Worm (Caenorhabditis elegans) whole organism, L2 larva: ENCODE data around the gene ceh-76.

Experiments used
- C34F6.9 ChIP-seq: fragments of 150-350 bp; optimal IDR thresholded peaks from 2 replicates; lab custom pipeline; 2014; ENCODE audit warnings: missing biosample characterization, missing genetic modification characterization
- F13H6.1 ChIP-seq: sonication (generic microtip); optimal IDR thresholded peaks from 2 replicates; lab custom pipeline; 2016; ENCODE audit warnings: missing genetic modification characterization, missing compliant biosample characterization
- alr-1 ChIP-seq: fragments of 150-350 bp; optimal IDR thresholded peaks from 2 replicates; lab custom pipeline; 2014; ENCODE audit warnings: missing biosample characterization, missing genetic modification characterization
- aly-2 ChIP-seq: fragments of 150-350 bp; optimal IDR thresholded peaks from 2 replicates; lab custom pipeline; 2014; ENCODE audit warnings: missing biosample characterization, missing genetic modification characterization
- ama-1 ChIP-seq: fragments of 150-350 bp; optimal IDR thresholded peaks from 2 replicates; lab custom pipeline; 2018; ENCODE audit warnings: inconsistent platforms
- blmp-1 ChIP-seq: sonication (generic microtip); optimal IDR thresholded peaks from 2 replicates; lab custom pipeline; 2017; ENCODE audit warnings: missing genetic modification characterization, mild to moderate bottlenecking, missing compliant biosample characterization, antibody characterized with exemption, moderate library complexity; ENCODE audit not compliant: insufficient read depth
- ceh-16 ChIP-seq: fragments of 150-350 bp; optimal IDR thresholded peaks from 2 replicates; lab custom pipeline; 2014; ENCODE audit warnings: missing biosample characterization, missing genetic modification characterization
- dmd-4 ChIP-seq: sonication (generic microtip); optimal IDR thresholded peaks from 2 replicates; lab custom pipeline; 2017; ENCODE audit warnings: missing biosample characterization, missing genetic modification characterization
- egl-27 ChIP-seq: sonication (generic microtip); optimal IDR thresholded peaks from 3 replicates; lab custom pipeline; 2017; ENCODE audit warnings: missing biosample characterization, missing genetic modification reagents, missing genetic modification characterization
- elt-1 ChIP-seq: fragments of 150-350 bp; optimal IDR thresholded peaks from 2 replicates; lab custom pipeline; 2014; ENCODE audit warnings: missing biosample characterization, missing genetic modification characterization
- fos-1 ChIP-seq: fragments of 150-350 bp; optimal IDR thresholded peaks from 2 replicates; lab custom pipeline; 2014; ENCODE audit warnings: missing biosample characterization, missing genetic modification characterization
- gmeb-1 ChIP-seq: fragments of 150-350 bp; optimal IDR thresholded peaks from 2 replicates; lab custom pipeline; 2014; ENCODE audit warnings: missing biosample characterization, missing genetic modification characterization
- lin-11 ChIP-seq: fragments of 150-350 bp; sonication (generic microtip); optimal IDR thresholded peaks from 2 replicates; lab custom pipeline; 2014; ENCODE audit warnings: missing biosample characterization, missing genetic modification characterization, inconsistent platforms, mixed read lengths
- lin-39 ChIP-seq: fragments of 150-350 bp; optimal IDR thresholded peaks from 2 replicates; lab custom pipeline; 2014; ENCODE audit warnings: missing biosample characterization, missing genetic modification reagents, missing genetic modification characterization
- mab-5 ChIP-seq: fragments of 150-350 bp; optimal IDR thresholded peaks from 2 replicates; lab custom pipeline; 2014; ENCODE audit warnings: missing biosample characterization, missing genetic modification characterization
- nhr-11 ChIP-seq: fragments of 150-350 bp; optimal IDR thresholded peaks from 2 replicates; lab custom pipeline; 2014; ENCODE audit warnings: missing biosample characterization, missing genetic modification characterization
- nhr-12 ChIP-seq: fragments of 150-350 bp; optimal IDR thresholded peaks from 2 replicates; lab custom pipeline; 2014; ENCODE audit warnings: missing biosample characterization, missing genetic modification characterization
- nhr-129 ChIP-seq: fragments of 150-350 bp; optimal IDR thresholded peaks from 2 replicates; lab custom pipeline; 2014; ENCODE audit warnings: missing biosample characterization, missing genetic modification characterization
- nhr-21 ChIP-seq: fragments of 150-350 bp; optimal IDR thresholded peaks from 2 replicates; lab custom pipeline; 2014; ENCODE audit warnings: missing biosample characterization, missing genetic modification characterization
- nhr-237 ChIP-seq: fragments of 150-350 bp; optimal IDR thresholded peaks from 2 replicates; lab custom pipeline; 2014; ENCODE audit warnings: missing biosample characterization, missing genetic modification characterization
- nhr-25 ChIP-seq: fragments of 150-350 bp; sonication (generic microtip); optimal IDR thresholded peaks from 3 replicates; lab custom pipeline; 2014; ENCODE audit warnings: missing biosample characterization, missing genetic modification characterization
- nhr-6 ChIP-seq: fragments of 150-350 bp; optimal IDR thresholded peaks from 2 replicates; lab custom pipeline; 2014; ENCODE audit warnings: missing biosample characterization, missing genetic modification characterization
- nhr-77 ChIP-seq: fragments of 150-350 bp; optimal IDR thresholded peaks from 2 replicates; lab custom pipeline; 2014; ENCODE audit warnings: missing biosample characterization, missing genetic modification characterization
- sem-4 ChIP-seq: fragments of 150-350 bp; optimal IDR thresholded peaks from 2 replicates; lab custom pipeline; 2014; ENCODE audit warnings: missing biosample characterization, missing genetic modification reagents, missing genetic modification characterization
- sma-3 ChIP-seq: sonication (generic microtip); optimal IDR thresholded peaks from 2 replicates; lab custom pipeline; 2016; ENCODE audit warnings: missing genetic modification reagents, missing genetic modification characterization, missing compliant biosample characterization
- sma-9 ChIP-seq, 2 experiments: fragments of 150-350 bp in 1 of 2; sonication (generic microtip) in 1 of 2; optimal IDR thresholded peaks; 2 replicates each; lab custom pipeline; 2014 to 2016; ENCODE audit warnings: missing genetic modification characterization in 2 of 2, mild to moderate bottlenecking in 1 of 2, missing biosample characterization in 1 of 2, missing compliant biosample characterization in 1 of 2, missing genetic modification reagents in 1 of 2, moderate library complexity in 1 of 2
- unc-39 ChIP-seq: fragments of 150-350 bp; optimal IDR thresholded peaks from 2 replicates; lab custom pipeline; 2014; ENCODE audit warnings: missing biosample characterization, missing genetic modification characterization
- unc-55 ChIP-seq: fragments of 150-350 bp; sonication (generic microtip); optimal IDR thresholded peaks from 3 replicates; lab custom pipeline; 2014; ENCODE audit warnings: missing biosample characterization, missing genetic modification reagents, missing genetic modification characterization
- ztf-1 ChIP-seq: fragments of 200-800 bp; sonication (Bioruptor generic); conservative IDR thresholded peaks from 2 replicates; pipeline ENCODE4 v1.3.6; 2022; ENCODE audit warnings: missing genetic modification characterization, missing compliant biosample characterization
- ztf-4 ChIP-seq: fragments of 150-350 bp; optimal IDR thresholded peaks from 2 replicates; lab custom pipeline; 2014; ENCODE audit warnings: missing biosample characterization, missing genetic modification characterization

Gene ceh-76

DNA sequence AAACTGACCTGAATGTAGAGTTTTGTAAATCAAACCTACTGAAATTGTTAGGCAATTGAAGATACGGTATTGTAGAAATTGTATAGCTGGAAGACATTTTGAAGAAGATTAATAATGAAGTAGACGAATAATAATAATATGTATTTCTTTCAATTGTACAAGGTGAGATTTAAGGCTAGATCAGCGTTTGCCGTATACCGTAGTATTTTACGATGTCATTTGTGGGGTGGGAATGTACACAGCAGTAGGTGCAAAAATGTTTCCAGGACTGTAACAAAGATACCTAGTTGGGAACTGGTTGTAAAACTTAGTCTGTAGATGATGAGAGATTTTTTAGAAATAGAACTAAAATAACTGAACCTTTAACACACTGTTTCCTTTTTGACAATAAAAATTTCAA lies at the start of gene ceh-76:
TSS of gene ceh-76 (minus strand) at position 101 of the 400 bp plus-strand sequence.
- TF ChIP-seq elt-1 (tag; lab: Kevin White, UChicago), result no peak
- no peak for TF ChIP-seq nhr-6 (tag; lab: Kevin White, UChicago)
- no peak for TF ChIP-seq gmeb-1

DNA sequence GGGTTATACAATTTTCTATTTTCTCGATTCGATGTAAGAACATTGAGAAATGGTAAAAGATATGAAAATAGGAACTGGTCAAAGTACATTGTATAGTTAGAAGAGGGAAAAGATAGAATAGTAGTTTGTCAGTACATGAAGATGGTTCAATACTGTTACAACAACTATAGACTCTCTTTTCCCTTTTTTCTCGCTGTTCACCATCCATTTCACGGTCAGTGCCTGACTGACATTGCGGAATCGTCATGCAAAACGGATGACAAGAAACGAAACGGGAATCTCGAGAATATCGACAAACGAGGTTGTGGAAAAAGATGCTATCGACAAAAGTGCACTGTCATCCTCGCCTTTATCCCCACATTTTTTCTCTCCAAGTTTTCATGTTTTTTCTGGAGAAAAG lies 49.2 kb upstream of the ceh-76 start:
- TF ChIP-seq elt-1 (tag; lab: Kevin White, UChicago) (peak; percentile 9), nhr-129 (tag; lab: Kevin White, UChicago) (peak; percentile 38), nhr-21 (tag; lab: Kevin White, UChicago) (peak; percentile 11), sma-9 (GFP tag; optimal IDR thresholded peaks at IDR 0.05; lab: Kevin White, UChicago) (peak; percentile 44), sma-9 (tag; optimal IDR thresholded peaks at IDR 0.05; lab: Kevin White, UChicago) (no peak), blmp-1 (tag; lab: Kevin White, UChicago) (peak; percentile 56), unc-39 (tag; lab: Kevin White, UChicago) (no peak), mab-5 (tag; lab: Kevin White, UChicago) (no peak)

DNA sequence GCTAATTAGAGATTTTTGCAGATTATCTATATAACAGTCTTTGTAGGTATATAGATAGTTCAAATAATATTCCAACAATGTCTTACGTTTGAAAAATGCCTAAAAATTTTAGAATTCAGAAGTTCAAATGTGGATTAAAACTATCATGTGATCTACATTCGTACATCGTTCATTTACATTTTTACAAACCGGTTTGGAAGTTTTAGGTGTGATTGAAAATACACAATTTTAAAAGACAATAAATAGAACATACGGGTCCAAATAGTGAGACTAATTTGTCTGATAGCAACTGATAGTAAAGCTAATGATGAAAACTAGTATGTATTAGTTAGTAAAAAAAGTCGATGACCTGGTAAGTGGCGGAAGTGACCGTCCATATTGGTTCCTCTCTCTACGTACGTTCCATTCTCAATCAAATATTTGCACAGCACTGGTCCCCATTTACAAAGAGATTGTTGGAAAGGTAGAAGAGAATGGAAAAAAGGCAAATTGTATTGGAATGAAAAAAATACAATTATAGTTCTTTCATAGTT lies 46.9 kb upstream of the ceh-76 start:
- TF ChIP-seq egl-27 (tag; lab: Kevin White, UChicago) (no peak), nhr-21 (tag; lab: Kevin White, UChicago) (no peak), aly-2 (tag; lab: Kevin White, UChicago) (no peak), lin-39 (no peak), gmeb-1 (no peak), F13H6.1 (tag; lab: Kevin White, UChicago) (no peak), nhr-12 (tag; lab: Kevin White, UChicago) (no peak), nhr-11 (tag; lab: Kevin White, UChicago) (no peak), nhr-77 (tag; lab: Kevin White, UChicago) (no peak), ama-1 (no peak), C34F6.9 (tag; lab: Kevin White, UChicago) (no peak), ztf-1 (no peak)

DNA sequence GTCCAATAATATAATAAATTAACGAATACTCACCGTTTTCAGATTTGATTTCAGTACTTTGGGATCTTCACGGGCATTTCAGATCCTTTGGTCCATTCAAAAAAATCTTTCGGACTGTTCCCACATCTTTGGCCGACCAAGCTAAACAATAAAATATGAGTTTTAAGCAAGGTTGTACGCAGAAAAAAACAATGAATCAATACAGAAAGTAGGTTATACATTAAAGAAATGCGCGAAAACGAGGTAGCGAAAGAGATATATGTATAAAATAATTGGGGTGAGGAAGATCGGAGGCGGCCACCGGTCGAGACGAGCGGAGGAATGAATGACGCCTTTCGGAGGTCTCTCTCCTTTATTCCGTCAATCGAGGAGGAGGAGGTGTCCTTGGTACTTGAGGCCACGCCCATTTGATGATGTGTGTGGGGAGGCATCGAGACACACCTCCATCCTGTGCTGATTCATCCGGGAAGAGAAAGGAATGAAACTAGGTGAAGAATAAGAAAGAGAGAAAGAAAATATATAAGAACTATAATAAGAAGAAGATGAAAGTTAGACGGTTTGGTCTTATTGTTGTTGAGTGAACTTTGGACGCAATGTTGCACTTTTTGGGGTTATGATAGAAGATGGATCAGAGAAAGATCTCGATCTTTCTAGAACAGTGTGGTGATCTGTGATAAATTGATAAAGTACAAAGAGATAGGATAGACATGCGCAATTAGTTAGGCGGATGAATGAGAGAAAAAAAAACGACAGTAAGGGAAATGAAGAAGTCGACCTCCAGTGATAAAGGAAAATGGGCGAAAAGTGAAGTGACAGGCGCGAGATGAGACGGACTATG lies 46.0 kb upstream of the ceh-76 start:
- TF ChIP-seq ztf-4 (tag; lab: Kevin White, UChicago), result no peak
- TF ChIP-seq alr-1 (tag; lab: Kevin White, UChicago), result no peak
- TF ChIP-seq blmp-1 (tag; lab: Kevin White, UChicago), result peak; percentile 83
- no peak for TF ChIP-seq unc-55 (GFP tag; lab: Kevin White, UChicago)
- TF ChIP-seq ceh-16, result peak; percentile 64
- TF ChIP-seq nhr-237 (tag; lab: Kevin White, UChicago), result no peak
- TF ChIP-seq mab-5 (tag; lab: Kevin White, UChicago), result no peak
- TF ChIP-seq ama-1, result peak; percentile 94
- peak; percentile 43 for TF ChIP-seq nhr-25 (tag; lab: Kevin White, UChicago)
- TF ChIP-seq sma-3 (GFP tag; lab: Kevin White, UChicago), result peak; percentile 89
- TF ChIP-seq sma-9 (GFP tag; optimal IDR thresholded peaks at IDR 0.05; lab: Kevin White, UChicago), result peak; percentile 79
- TF ChIP-seq sma-9 (tag; optimal IDR thresholded peaks at IDR 0.05; lab: Kevin White, UChicago), result no peak
- TF ChIP-seq lin-11 (tag; lab: Kevin White, UChicago), result no peak
- TF ChIP-seq fos-1 (tag; lab: Kevin White, UChicago), result peak; percentile 55
- TF ChIP-seq egl-27 (tag; lab: Kevin White, UChicago), result peak; percentile 33
- peak; percentile 93 for TF ChIP-seq nhr-21 (tag; lab: Kevin White, UChicago)
- TF ChIP-seq dmd-4 (tag; lab: Kevin White, UChicago), result no peak
- peak; percentile 1 for TF ChIP-seq sem-4 (tag; lab: Kevin White, UChicago)

DNA sequence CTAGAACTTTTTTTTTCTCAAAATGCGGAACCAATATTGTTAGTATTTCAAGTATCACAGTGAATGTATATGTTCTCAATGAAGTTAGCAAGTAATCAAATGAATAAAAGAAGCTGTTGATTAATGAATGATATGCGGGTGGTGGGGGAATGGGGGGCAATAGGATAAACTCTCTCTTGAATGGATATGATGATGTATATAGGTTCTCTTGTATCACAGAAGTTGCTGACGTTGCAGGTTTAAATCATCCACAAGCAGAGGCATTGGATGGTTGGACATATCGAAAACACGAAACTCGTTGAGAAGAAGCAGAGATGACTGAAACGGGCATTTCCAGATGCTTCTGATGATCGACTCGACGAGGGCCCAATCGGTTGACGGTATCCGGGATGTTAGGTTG lies 45.1 kb upstream of the ceh-76 start:
- TF ChIP-seq ama-1, result peak; percentile 73
- TF ChIP-seq nhr-21 (tag; lab: Kevin White, UChicago), result peak; percentile 34
- peak; percentile 5 for TF ChIP-seq sma-9 (GFP tag; optimal IDR thresholded peaks at IDR 0.05; lab: Kevin White, UChicago)
- TF ChIP-seq sma-9 (tag; optimal IDR thresholded peaks at IDR 0.05; lab: Kevin White, UChicago), result no peak
- TF ChIP-seq lin-11 (tag; lab: Kevin White, UChicago), result no peak
